Worm (Caenorhabditis elegans) whole organism, L4 larva: Measurements from ENCODE around the gene D1053.4.

ENCODE experiments used
- lin-13 ChIP-seq: fragments of 150-350 bp; optimal IDR thresholded peaks from 2 replicates; lab custom pipeline; 2014; ENCODE audit warnings: missing biosample characterization, missing genetic modification reagents, missing genetic modification characterization
- nhr-41 ChIP-seq: fragments of 200-800 bp; sonication (Bioruptor generic); IDR thresholded peaks from 2 replicates; pipeline ENCODE4 v1.3.6; 2022; ENCODE audit warnings: missing genetic modification reagents, missing genetic modification characterization, missing compliant biosample characterization
- nhr-76 ChIP-seq: fragments of 150-350 bp; optimal IDR thresholded peaks from 2 replicates; lab custom pipeline; 2014; ENCODE audit warnings: missing biosample characterization, missing genetic modification characterization

ce11 chrX:11753155-11753554 is 29.6 kb upstream of the D1053.4 start:
- no peak for TF ChIP-seq nhr-41 (GFP tag; lab: Robert Waterston, UW)
- TF ChIP-seq nhr-76 (tag; lab: Kevin White, UChicago): no peak
- TF ChIP-seq lin-13 (GFP tag; lab: Kevin White, UChicago): no peak
